Worm (Caenorhabditis elegans) whole organism, young adult: ENCODE data around the gene Y48A6B.7.

Experiments used
- B0019.2 ChIP-seq: fragments of 200-800 bp; sonication (Bioruptor generic); conservative IDR thresholded peaks from 2 replicates; pipeline ENCODE4 v1.3.6; 2022; ENCODE audit warnings: missing genetic modification reagents, missing genetic modification characterization, missing compliant biosample characterization
- B0261.1 ChIP-seq: sonication (generic microtip); optimal IDR thresholded peaks from 2 replicates; lab custom pipeline; 2016; ENCODE audit warnings: mild to moderate bottlenecking, missing genetic modification characterization, moderate library complexity, missing compliant biosample characterization
- D2030.7 ChIP-seq: fragments of 200-800 bp; sonication (Bioruptor generic); IDR thresholded peaks from 2 replicates; pipeline ENCODE4 v1.3.6; 2022; ENCODE audit warnings: missing genetic modification reagents, missing genetic modification characterization, missing compliant biosample characterization
- F23B12.7 ChIP-seq: sonication (generic microtip); optimal IDR thresholded peaks from 2 replicates; lab custom pipeline; 2017; ENCODE audit warnings: missing genetic modification characterization, mild to moderate bottlenecking, missing compliant biosample characterization, antibody characterized with exemption, moderate library complexity; ENCODE audit not compliant: insufficient read depth
- F37B4.10 ChIP-seq: fragments of 200-800 bp; sonication (Bioruptor generic); IDR thresholded peaks from 2 replicates; pipeline ENCODE4 v1.3.6; 2022; ENCODE audit warnings: missing genetic modification characterization, missing compliant biosample characterization
- F49E8.2 ChIP-seq: sonication (generic microtip); optimal IDR thresholded peaks from 3 replicates; lab custom pipeline; 2017; ENCODE audit warnings: missing genetic modification characterization, mild to moderate bottlenecking, missing compliant biosample characterization, antibody characterized with exemption, moderate library complexity; ENCODE audit not compliant: insufficient read depth
- K11D2.4 ChIP-seq: fragments of 200-800 bp; sonication (Bioruptor generic); IDR thresholded peaks from 2 replicates; pipeline ENCODE4 v1.3.6; 2022; ENCODE audit warnings: missing genetic modification reagents, missing genetic modification characterization, missing compliant biosample characterization
- T07F8.4 ChIP-seq: sonication (generic microtip); optimal IDR thresholded peaks from 2 replicates; lab custom pipeline; 2016; ENCODE audit warnings: mild to moderate bottlenecking, missing genetic modification characterization, moderate library complexity, missing compliant biosample characterization
- T26A5.8 ChIP-seq: sonication (generic microtip); optimal IDR thresholded peaks from 2 replicates; lab custom pipeline; 2016; ENCODE audit warnings: missing genetic modification characterization, missing compliant biosample characterization
- Y56A3A.18 ChIP-seq: fragments of 200-800 bp; sonication (Bioruptor generic); IDR thresholded peaks from 2 replicates; pipeline ENCODE4 v1.3.6; 2022; ENCODE audit warnings: missing genetic modification reagents, missing genetic modification characterization, missing compliant biosample characterization
- Y67H2A.10 ChIP-seq: fragments of 200-800 bp; sonication (Bioruptor generic); conservative IDR thresholded peaks from 2 replicates; pipeline ENCODE4 v1.3.6; 2022; ENCODE audit warnings: missing genetic modification reagents, missing genetic modification characterization, missing compliant biosample characterization
- ZK185.1 ChIP-seq: sonication (generic microtip); optimal IDR thresholded peaks from 2 replicates; lab custom pipeline; 2016; ENCODE audit warnings: mild to moderate bottlenecking, missing genetic modification characterization, missing compliant biosample characterization; ENCODE audit not compliant: poor library complexity, severe bottlenecking
- aptf-3 ChIP-seq: fragments of 200-800 bp; sonication (Bioruptor generic); IDR thresholded peaks from 2 replicates; pipeline ENCODE4 v1.3.6; 2022; ENCODE audit warnings: missing genetic modification characterization, missing compliant biosample characterization
- attf-3 ChIP-seq: fragments of 200-800 bp; sonication (Bioruptor generic); conservative IDR thresholded peaks from 2 replicates; pipeline ENCODE4 v1.3.6; 2022; ENCODE audit warnings: missing genetic modification reagents, missing genetic modification characterization, missing compliant biosample characterization
- bed-1 ChIP-seq: fragments of 200-800 bp; sonication (Bioruptor generic); IDR thresholded peaks from 2 replicates; pipeline ENCODE4 v1.3.6; 2022; ENCODE audit warnings: missing genetic modification reagents, missing genetic modification characterization, missing compliant biosample characterization
- cebp-1 ChIP-seq, 2 experiments: fragments of 200-800 bp in 1 of 2; sonication (Bioruptor generic) in 1 of 2; sonication (generic microtip) in 1 of 2; IDR thresholded peaks in 1 of 2; optimal IDR thresholded peaks in 1 of 2; 2 replicates each; pipeline versions ENCODE4 v1.3.6 to Lab custom; 2017 to 2022; ENCODE audit warnings: missing compliant biosample characterization in 2 of 2, missing genetic modification characterization in 2 of 2, mild to moderate bottlenecking in 1 of 2, missing genetic modification reagents in 1 of 2, moderate library complexity in 1 of 2
- cebp-2 ChIP-seq: fragments of 200-800 bp; sonication (Bioruptor generic); IDR thresholded peaks from 2 replicates; pipeline ENCODE4 v1.3.6; 2022; ENCODE audit warnings: missing genetic modification characterization, missing compliant biosample characterization
- ceh-100 ChIP-seq: fragments of 200-800 bp; sonication (Bioruptor generic); IDR thresholded peaks from 2 replicates; pipeline ENCODE4 v1.3.6; 2022; ENCODE audit warnings: missing genetic modification reagents, missing genetic modification characterization, missing compliant biosample characterization
- ceh-27 ChIP-seq: fragments of 200-800 bp; sonication (Bioruptor generic); optimal IDR thresholded peaks from 2 replicates; lab custom pipeline; 2018; ENCODE audit warnings: mild to moderate bottlenecking, missing genetic modification characterization, moderate library complexity, missing compliant biosample characterization
- ceh-40 ChIP-seq: fragments of 200-800 bp; sonication (Bioruptor generic); IDR thresholded peaks from 2 replicates; pipeline ENCODE4 v1.3.6; 2022; ENCODE audit warnings: missing genetic modification characterization, missing compliant biosample characterization
- ceh-91 ChIP-seq: fragments of 200-800 bp; sonication (Bioruptor generic); IDR thresholded peaks from 2 replicates; pipeline ENCODE4 v1.3.6; 2022; ENCODE audit warnings: missing genetic modification reagents, missing genetic modification characterization, missing compliant biosample characterization
- dox-1 ChIP-seq: fragments of 200-800 bp; sonication (Bioruptor generic); IDR thresholded peaks from 2 replicates; pipeline ENCODE4 v1.3.6; 2022; ENCODE audit warnings: missing genetic modification reagents, missing genetic modification characterization, missing compliant biosample characterization
- dpff-1 ChIP-seq: sonication (generic microtip); optimal IDR thresholded peaks from 2 replicates; lab custom pipeline; 2017; ENCODE audit warnings: mild to moderate bottlenecking, missing genetic modification characterization, missing compliant biosample characterization
- dpl-1 ChIP-seq: fragments of 150-350 bp; optimal IDR thresholded peaks from 2 replicates; lab custom pipeline; 2014; ENCODE audit warnings: missing biosample characterization, missing genetic modification reagents, missing genetic modification characterization
- egrh-3 ChIP-seq: fragments of 200-800 bp; sonication (Bioruptor generic); IDR thresholded peaks from 2 replicates; pipeline ENCODE4 v1.3.6; 2022; ENCODE audit warnings: missing genetic modification reagents, missing genetic modification characterization, missing compliant biosample characterization
- ekl-4 ChIP-seq: fragments of 200-800 bp; sonication (Bioruptor generic); IDR thresholded peaks from 2 replicates; pipeline ENCODE4 v1.3.6; 2022; ENCODE audit warnings: missing genetic modification reagents, missing genetic modification characterization, missing compliant biosample characterization
- ets-4 ChIP-seq: fragments of 200-800 bp; sonication (Bioruptor generic); optimal IDR thresholded peaks from 2 replicates; lab custom pipeline; 2018; ENCODE audit warnings: mild to moderate bottlenecking, missing genetic modification characterization, missing compliant biosample characterization
- lin-26 ChIP-seq: fragments of 200-800 bp; sonication (Bioruptor generic); IDR thresholded peaks from 2 replicates; pipeline ENCODE4 v1.3.6; 2022; ENCODE audit warnings: missing genetic modification reagents, missing genetic modification characterization, missing compliant biosample characterization
- lsl-1 ChIP-seq: fragments of 200-800 bp; sonication (Bioruptor generic); optimal IDR thresholded peaks from 2 replicates; lab custom pipeline; 2018; ENCODE audit warnings: mild to moderate bottlenecking, missing genetic modification characterization, moderate library complexity, missing compliant biosample characterization
- lsy-27 ChIP-seq: sonication (generic microtip); optimal IDR thresholded peaks from 2 replicates; lab custom pipeline; 2017; ENCODE audit warnings: missing genetic modification characterization, mild to moderate bottlenecking, missing compliant biosample characterization, antibody characterized with exemption, missing genotype, borderline replicate concordance; ENCODE audit not compliant: insufficient read depth
- madf-6 ChIP-seq: fragments of 200-800 bp; sonication (Bioruptor generic); IDR thresholded peaks from 2 replicates; pipeline ENCODE4 v1.3.6; 2022; ENCODE audit warnings: missing genetic modification reagents, missing genetic modification characterization, missing compliant biosample characterization
- madf-8 ChIP-seq: fragments of 200-800 bp; sonication (Bioruptor generic); conservative IDR thresholded peaks from 2 replicates; pipeline ENCODE4 v1.3.6; 2022; ENCODE audit warnings: missing genetic modification reagents, missing genetic modification characterization, missing compliant biosample characterization
- nhr-27 ChIP-seq: fragments of 200-800 bp; sonication (Bioruptor generic); optimal IDR thresholded peaks from 2 replicates; lab custom pipeline; 2018; ENCODE audit warnings: mild to moderate bottlenecking, missing genetic modification characterization, moderate library complexity, missing compliant biosample characterization
- nhr-90 ChIP-seq: sonication (generic microtip); optimal IDR thresholded peaks from 2 replicates; lab custom pipeline; 2016; ENCODE audit warnings: missing genotype, mild to moderate bottlenecking, missing genetic modification characterization, missing compliant biosample characterization
- pbrm-1 ChIP-seq: fragments of 200-800 bp; sonication (Bioruptor generic); IDR thresholded peaks from 2 replicates; pipeline ENCODE4 v1.3.6; 2022; ENCODE audit warnings: missing genetic modification reagents, missing genetic modification characterization, missing compliant biosample characterization
- pha-4 ChIP-seq: fragments of 150-350 bp; sonication (generic microtip); optimal IDR thresholded peaks from 2 replicates; lab custom pipeline; 2014; ENCODE audit warnings: missing biosample characterization, missing genetic modification reagents, missing genetic modification characterization
- rcor-1 ChIP-seq: fragments of 200-800 bp; sonication (Bioruptor generic); IDR thresholded peaks from 2 replicates; pipeline ENCODE4 v1.3.6; 2022; ENCODE audit warnings: missing genetic modification reagents, missing genetic modification characterization, missing compliant biosample characterization
- sea-2 ChIP-seq: fragments of 200-800 bp; sonication (Bioruptor generic); IDR thresholded peaks from 2 replicates; pipeline ENCODE4 v1.3.6; 2022; ENCODE audit warnings: missing genetic modification characterization, missing compliant biosample characterization
- snpc-1.1 ChIP-seq: sonication (generic microtip); optimal IDR thresholded peaks from 2 replicates; lab custom pipeline; 2017; ENCODE audit warnings: missing genetic modification characterization, mild to moderate bottlenecking, missing compliant biosample characterization, antibody characterized with exemption, moderate library complexity, missing genotype, missing genetic modification reagents; ENCODE audit not compliant: insufficient read depth
- snpc-1.3 ChIP-seq: sonication (generic microtip); optimal IDR thresholded peaks from 2 replicates; lab custom pipeline; 2017; ENCODE audit warnings: missing genetic modification characterization, mild to moderate bottlenecking, missing compliant biosample characterization, antibody characterized with exemption, moderate library complexity, missing genotype, missing genetic modification reagents; ENCODE audit not compliant: insufficient read depth
- somi-1 ChIP-seq: fragments of 200-800 bp; sonication (Bioruptor generic); optimal IDR thresholded peaks from 2 replicates; lab custom pipeline; 2018; ENCODE audit warnings: mild to moderate bottlenecking, missing genetic modification characterization, missing compliant biosample characterization
- unc-62 ChIP-seq: fragments of 150-350 bp; optimal IDR thresholded peaks from 2 replicates; lab custom pipeline; 2014; ENCODE audit warnings: missing biosample characterization, missing genetic modification reagents, missing genetic modification characterization
- xnd-1 ChIP-seq: sonication (generic microtip); optimal IDR thresholded peaks from 2 replicates; lab custom pipeline; 2016; ENCODE audit warnings: missing genotype, missing genetic modification reagents, missing genetic modification characterization, missing compliant biosample characterization
- ztf-26 ChIP-seq: sonication (generic microtip); optimal IDR thresholded peaks from 2 replicates; lab custom pipeline; 2017; ENCODE audit warnings: missing genetic modification characterization, missing compliant biosample characterization
- ztf-28 ChIP-seq: fragments of 200-800 bp; sonication (Bioruptor generic); IDR thresholded peaks from 2 replicates; pipeline ENCODE4 v1.3.6; 2022; ENCODE audit warnings: missing genetic modification reagents, missing genetic modification characterization, missing compliant biosample characterization
- ztf-3 ChIP-seq: fragments of 200-800 bp; sonication (Bioruptor generic); optimal IDR thresholded peaks from 2 replicates; lab custom pipeline; 2018; ENCODE audit warnings: mild to moderate bottlenecking, missing genetic modification characterization, missing compliant biosample characterization

Gene Y48A6B.7

DNA sequence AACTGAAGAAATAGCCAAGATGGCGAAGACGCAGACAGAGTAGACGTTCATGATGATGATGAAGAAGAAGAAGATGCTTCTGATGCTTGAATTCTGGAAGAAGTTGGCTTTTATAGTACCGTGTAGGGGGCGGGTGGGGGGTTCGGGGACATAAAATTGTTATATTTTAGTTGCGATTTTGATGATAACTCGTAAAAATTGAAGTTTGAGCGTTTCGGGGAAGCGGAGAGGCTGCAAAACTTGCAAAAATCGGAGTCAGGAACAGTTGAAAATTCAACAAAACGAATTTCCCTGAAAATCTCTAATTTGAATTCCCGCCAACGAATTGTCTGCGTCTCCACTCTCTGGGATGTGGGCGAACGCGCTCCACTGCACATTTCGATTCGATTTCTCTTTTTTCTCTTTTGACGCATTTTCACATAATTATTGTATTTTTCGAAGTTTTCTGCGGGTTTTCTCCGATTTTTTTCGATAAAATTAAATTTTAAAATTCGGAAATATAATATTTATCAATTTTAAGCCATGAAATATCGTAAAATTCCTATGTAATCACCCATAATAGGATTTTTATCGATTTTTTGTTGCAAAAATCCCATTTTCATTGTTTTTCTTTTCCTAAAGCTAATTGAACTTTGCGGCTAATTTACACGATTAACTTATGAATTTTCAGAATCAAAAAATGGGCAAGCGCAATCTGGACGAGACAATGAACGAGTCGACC lies 18.7 kb downstream of the Y48A6B.7 start, which contains the start of the genes fipr-17 and Y48A6B.3 (continued):
- TF ChIP-seq ceh-27 (GFP tag; lab: Kevin White, UChicago) (peak; percentile 42), F37B4.10 (GFP tag; lab: Robert Waterston, UW) (no peak), aptf-3 (GFP tag; lab: Robert Waterston, UW) (no peak), lsy-27 (tag; lab: Kevin White, UChicago) (no peak), ztf-26 (tag; lab: Kevin White, UChicago) (no peak), T26A5.8 (tag; lab: Kevin White, UChicago) (no peak), pha-4 (tag; lab: Kevin White, UChicago) (peak; percentile 62), nhr-90 (no peak), F49E8.2 (tag; lab: Kevin White, UChicago) (peak; percentile 69), Y56A3A.18 (no peak), madf-6 (GFP tag; lab: Robert Waterston, UW) (peak; percentile 83), pbrm-1 (GFP tag; lab: Robert Waterston, UW) (peak; percentile 46; the same call in 1 of the 2 replicates), nhr-27 (tag; lab: Kevin White, UChicago) (no peak), snpc-1.3 (tag; lab: Kevin White, UChicago) (peak; percentile 23), snpc-1.1 (tag; lab: Kevin White, UChicago) (peak; percentile 58), ztf-28 (GFP tag; lab: Robert Waterston, UW) (0 out of 2 replicates have a peak, but pooled peaks have one; percentile 43), dpff-1 (no peak), lsl-1 (GFP tag; lab: Kevin White, UChicago) (peak; percentile 80), cebp-1 (GFP tag; IDR thresholded peaks at IDR 0.05; lab: Robert Waterston, UW) (no peak), cebp-1 (tag; optimal IDR thresholded peaks at IDR 0.05; lab: Kevin White, UChicago) (peak; percentile 62), Y67H2A.10 (no peak), dox-1 (GFP tag; lab: Robert Waterston, UW) (peak; percentile 86), sea-2 (GFP tag; lab: Robert Waterston, UW) (no peak), unc-62 (GFP tag; lab: Kevin White, UChicago) (no peak), T07F8.4 (no peak), B0261.1 (tag; lab: Kevin White, UChicago) (no peak), D2030.7 (GFP tag; lab: Robert Waterston, UW) (peak; percentile 87), rcor-1 (peak; percentile 56), ceh-100 (GFP tag; lab: Robert Waterston, UW) (peak; percentile 82), ztf-3 (no peak), F23B12.7 (peak; percentile 93), attf-3 (0 out of 2 replicates have a peak, but pooled peaks have one; percentile 14), ceh-91 (GFP tag; lab: Robert Waterston, UW) (peak; percentile 42; the same call in 1 of the 2 replicates), cebp-2 (no peak), B0019.2 (GFP tag; lab: Robert Waterston, UW) (peak; percentile 78), ceh-40 (GFP tag; lab: Robert Waterston, UW) (no peak), ets-4 (GFP tag; lab: Kevin White, UChicago) (no peak), ZK185.1 (tag; lab: Kevin White, UChicago) (no peak), egrh-3 (0 out of 2 replicates have a peak, but pooled peaks have one; percentile 25), dpl-1 (peak; percentile 91), somi-1 (GFP tag; lab: Kevin White, UChicago) (no peak), bed-1 (GFP tag; lab: Robert Waterston, UW) (no peak), xnd-1 (tag; lab: Kevin White, UChicago) (peak; percentile 35), ekl-4 (peak; percentile 52; the same call in 1 of the 2 replicates), lin-26 (no peak), K11D2.4 (GFP tag; lab: Robert Waterston, UW) (no peak), madf-8 (peak; percentile 60)
